Fruit fly (Drosophila melanogaster) whole organism, embryonic: ENCODE data around the gene Ced-12.
A peak's percentile ranks its signal among the peaks of the same experiment; 100 is the strongest.

Experiments
- Ada2b ChIP-seq: fragments of 200-800 bp; sonication (Bioruptor generic); IDR thresholded peaks from 2 replicates; pipeline ENCODE4 v1.3.6; 2022; ENCODE audit warnings: missing biosample characterization, missing genetic modification characterization
- Atf3 ChIP-seq: fragments of 200-800 bp; sonication (Bioruptor generic); optimal IDR thresholded peaks from 3 replicates; lab custom pipeline; 2016; ENCODE audit warnings: missing biosample characterization, missing genetic modification characterization
- Atf6 ChIP-seq: fragments of 200-800 bp; sonication (Bioruptor generic); IDR thresholded peaks from 2 replicates; pipeline ENCODE4 v1.3.6; 2022; ENCODE audit warnings: missing biosample characterization, missing genetic modification characterization
- Blimp-1 ChIP-seq: fragments of 200-800 bp; sonication (Bioruptor generic); optimal IDR thresholded peaks from 3 replicates; lab custom pipeline; 2018; ENCODE audit warnings: missing biosample characterization, missing genetic modification characterization, mild to moderate bottlenecking, moderate library complexity, missing genetic modification reagents
- C15 ChIP-seq: fragments of 200-800 bp; sonication (Bioruptor generic); IDR thresholded peaks from 3 replicates; pipeline ENCODE4 v1.3.6; 2022; ENCODE audit warnings: missing biosample characterization, missing genetic modification characterization
- CG10267 ChIP-seq: fragments of 200-800 bp; sonication (Bioruptor generic); optimal IDR thresholded peaks from 2 replicates; lab custom pipeline; 2018; ENCODE audit warnings: missing biosample characterization, mild to moderate bottlenecking, missing genetic modification characterization, moderate library complexity
- CG10321 ChIP-seq: fragments of 200-800 bp; sonication (Bioruptor generic); IDR thresholded peaks from 2 replicates; pipeline ENCODE4 v1.3.6; 2022; ENCODE audit warnings: missing biosample characterization, missing genetic modification characterization
- CG12391 ChIP-seq: fragments of 200-800 bp; sonication (Bioruptor generic); optimal IDR thresholded peaks from 3 replicates; lab custom pipeline; 2018; ENCODE audit warnings: missing biosample characterization, mild to moderate bottlenecking, missing genetic modification characterization, moderate library complexity
- CG15479 ChIP-seq: fragments of 200-800 bp; sonication (Bioruptor generic); optimal IDR thresholded peaks from 3 replicates; lab custom pipeline; 2019; ENCODE audit warnings: missing biosample characterization, mild to moderate bottlenecking, missing genetic modification characterization, moderate library complexity
- CG15696 ChIP-seq: fragments of 200-800 bp; sonication (Bioruptor generic); optimal IDR thresholded peaks from 2 replicates; lab custom pipeline; 2019; ENCODE audit warnings: missing biosample characterization, mild to moderate bottlenecking, missing genetic modification characterization, moderate library complexity
- CG16815 ChIP-seq: fragments of 200-800 bp; sonication (Bioruptor generic); optimal IDR thresholded peaks from 3 replicates; lab custom pipeline; 2017; ENCODE audit warnings: missing biosample characterization, mild to moderate bottlenecking, missing genetic modification characterization
- CG17385 ChIP-seq: fragments of 200-800 bp; sonication (Bioruptor generic); optimal IDR thresholded peaks from 3 replicates; lab custom pipeline; 2018; ENCODE audit warnings: missing biosample characterization, mild to moderate bottlenecking, missing genetic modification characterization
- CG2875 ChIP-seq: fragments of 200-800 bp; sonication (Bioruptor generic); optimal IDR thresholded peaks from 2 replicates; lab custom pipeline; 2017; ENCODE audit warnings: missing biosample characterization, mild to moderate bottlenecking, missing genetic modification characterization, missing genetic modification reagents
- CG31224 ChIP-seq: fragments of 200-800 bp; sonication (Bioruptor generic); IDR thresholded peaks from 2 replicates; pipeline ENCODE4 v1.3.6; 2022; ENCODE audit warnings: missing biosample characterization, missing genetic modification characterization
- CG4328 ChIP-seq: fragments of 200-800 bp; sonication (Bioruptor generic); optimal IDR thresholded peaks from 3 replicates; lab custom pipeline; 2017; ENCODE audit warnings: missing biosample characterization, missing genetic modification reagents, missing genetic modification characterization
- CG4404 ChIP-seq: fragments of 200-800 bp; sonication (Bioruptor generic); IDR thresholded peaks from 2 replicates; pipeline ENCODE4 v1.3.6; 2022; ENCODE audit warnings: missing biosample characterization, missing genetic modification characterization
- CG4617 ChIP-seq: fragments of 200-800 bp; sonication (Bioruptor generic); optimal IDR thresholded peaks from 3 replicates; lab custom pipeline; 2016; ENCODE audit warnings: missing biosample characterization, missing genetic modification characterization, borderline replicate concordance
- CG4820 ChIP-seq: fragments of 200-800 bp; sonication (Bioruptor generic); optimal IDR thresholded peaks from 3 replicates; lab custom pipeline; 2016; ENCODE audit warnings: missing biosample characterization, missing genetic modification characterization
- CG7271 ChIP-seq: fragments of 200-800 bp; sonication (Bioruptor generic); optimal IDR thresholded peaks from 2 replicates; lab custom pipeline; 2018; ENCODE audit warnings: missing biosample characterization, mild to moderate bottlenecking, missing genetic modification characterization, moderate library complexity
- CG7928 ChIP-seq: fragments of 200-800 bp; sonication (Bioruptor generic); optimal IDR thresholded peaks from 2 replicates; lab custom pipeline; 2017; ENCODE audit warnings: missing biosample characterization, mild to moderate bottlenecking, missing genetic modification characterization
- CG9215 ChIP-seq: fragments of 200-800 bp; sonication (Bioruptor generic); IDR thresholded peaks from 2 replicates; pipeline ENCODE4 v1.3.6; 2022; ENCODE audit warnings: missing biosample characterization, missing genetic modification characterization
- CG9797 ChIP-seq: fragments of 200-800 bp; sonication (Bioruptor generic); optimal IDR thresholded peaks from 3 replicates; lab custom pipeline; 2018; ENCODE audit warnings: missing biosample characterization, mild to moderate bottlenecking, missing genetic modification characterization
- CG9876 ChIP-seq: fragments of 200-800 bp; sonication (Bioruptor generic); optimal IDR thresholded peaks from 2 replicates; lab custom pipeline; 2016; ENCODE audit warnings: missing biosample characterization, missing genetic modification characterization
- CkIIα-i1 ChIP-seq: fragments of 200-800 bp; sonication (Bioruptor generic); IDR thresholded peaks from 2 replicates; pipeline ENCODE4 v1.3.6; 2022; ENCODE audit warnings: missing biosample characterization, missing genetic modification characterization
- Eip74EF ChIP-seq, 2 experiments: fragments of 200-800 bp in 1 of 2; fragments of >200 bp in 1 of 2; sonication (Bioruptor generic) in 1 of 2; optimal IDR thresholded peaks; 2 replicates each; lab custom pipeline; 2017 to 2019; ENCODE audit warnings: missing biosample characterization in 2 of 2, missing genetic modification characterization in 2 of 2, mild to moderate bottlenecking in 1 of 2, moderate library complexity in 1 of 2
- Ets65A ChIP-seq: fragments of 200-800 bp; sonication (Bioruptor generic); peaks from one replicate; lab custom pipeline; 2016; ENCODE audit warnings: missing biosample characterization, missing genetic modification characterization
- Gsc ChIP-seq: fragments of 200-800 bp; sonication (Bioruptor generic); IDR thresholded peaks from 2 replicates; pipeline ENCODE4 v1.3.6; 2022; ENCODE audit warnings: missing biosample characterization, missing genetic modification characterization
- H2.0 ChIP-seq: fragments of 200-800 bp; sonication (Bioruptor generic); IDR thresholded peaks from 2 replicates; pipeline ENCODE4 v1.3.6; 2022; ENCODE audit warnings: missing biosample characterization, missing genetic modification characterization
- Hr3 ChIP-seq: fragments of 200-800 bp; sonication (Bioruptor generic); optimal IDR thresholded peaks from 3 replicates; lab custom pipeline; 2016; ENCODE audit warnings: missing biosample characterization, missing genetic modification characterization
- NK7.1 ChIP-seq: fragments of 200-800 bp; sonication (Bioruptor generic); optimal IDR thresholded peaks from 3 replicates; lab custom pipeline; 2016; ENCODE audit warnings: missing biosample characterization, missing genetic modification characterization
- Oaz ChIP-seq: fragments of 200-800 bp; sonication (Bioruptor generic); IDR thresholded peaks from 2 replicates; pipeline ENCODE4 v1.3.6; 2022; ENCODE audit warnings: missing biosample characterization, missing genetic modification characterization
- PHDP ChIP-seq: fragments of 200-800 bp; sonication (Bioruptor generic); optimal IDR thresholded peaks from 3 replicates; lab custom pipeline; 2018; ENCODE audit warnings: missing biosample characterization, mild to moderate bottlenecking, missing genetic modification characterization, moderate library complexity
- Rfx ChIP-seq: fragments of 200-800 bp; sonication (Bioruptor generic); IDR thresholded peaks from 2 replicates; pipeline ENCODE4 v1.3.6; 2022; ENCODE audit warnings: missing biosample characterization, missing genetic modification characterization
- ab ChIP-seq: fragments of 200-800 bp; sonication (Bioruptor generic); optimal IDR thresholded peaks from 2 replicates; lab custom pipeline; 2016; ENCODE audit warnings: missing biosample characterization, missing genetic modification characterization
- chm ChIP-seq: fragments of 200-800 bp; sonication (Bioruptor generic); IDR thresholded peaks from 2 replicates; pipeline ENCODE4 v1.3.6; 2022; ENCODE audit warnings: missing biosample characterization, missing genetic modification characterization
- chn ChIP-seq: fragments of 200-800 bp; sonication (Bioruptor generic); optimal IDR thresholded peaks from 2 replicates; lab custom pipeline; 2016; ENCODE audit warnings: missing biosample characterization, missing genetic modification characterization
- ci ChIP-seq: fragments of 200-800 bp; sonication (Bioruptor generic); IDR thresholded peaks from 3 replicates; pipeline ENCODE4 v1.3.6; 2022; ENCODE audit warnings: missing biosample characterization, missing genetic modification characterization
- corto ChIP-seq: fragments of 200-800 bp; sonication (Bioruptor generic); optimal IDR thresholded peaks from 2 replicates; lab custom pipeline; 2016; ENCODE audit warnings: missing biosample characterization, mild to moderate bottlenecking, missing genetic modification characterization, moderate library complexity
- disco-r ChIP-seq: fragments of 200-800 bp; sonication (Bioruptor generic); optimal IDR thresholded peaks from 2 replicates; lab custom pipeline; 2016; ENCODE audit warnings: missing biosample characterization, missing genetic modification characterization
- dpn ChIP-seq, 2 experiments: fragments of 200-800 bp; sonication (Bioruptor generic); optimal IDR thresholded peaks; 3 replicates each; lab custom pipeline; 2016; ENCODE audit warnings: missing biosample characterization in 2 of 2, missing genetic modification characterization in 2 of 2
- esg ChIP-seq: fragments of 200-800 bp; sonication (Bioruptor generic); conservative IDR thresholded peaks from 2 replicates; pipeline ENCODE4 v1.3.6; 2022; ENCODE audit warnings: missing biosample characterization, missing genetic modification characterization
- fd102C ChIP-seq: fragments of 200-800 bp; sonication (Bioruptor generic); optimal IDR thresholded peaks from 2 replicates; lab custom pipeline; 2018; ENCODE audit warnings: missing biosample characterization, mild to moderate bottlenecking, missing genetic modification characterization, moderate library complexity
- fd96Cb ChIP-seq: fragments of 200-800 bp; sonication (Bioruptor generic); optimal IDR thresholded peaks from 2 replicates; lab custom pipeline; 2018; ENCODE audit warnings: missing biosample characterization, mild to moderate bottlenecking, missing genetic modification characterization, moderate library complexity
- gsb ChIP-seq: fragments of 200-800 bp; sonication (Bioruptor generic); IDR thresholded peaks from 2 replicates; pipeline ENCODE4 v1.3.6; 2022; ENCODE audit warnings: missing biosample characterization, missing genetic modification characterization
- lab ChIP-seq: fragments of 200-800 bp; sonication (Bioruptor generic); optimal IDR thresholded peaks from 3 replicates; lab custom pipeline; 2017; ENCODE audit warnings: missing biosample characterization, missing genetic modification characterization, mild to moderate bottlenecking, moderate library complexity, missing genetic modification reagents
- mam ChIP-seq: fragments of 200-800 bp; sonication (Bioruptor generic); optimal IDR thresholded peaks from 3 replicates; lab custom pipeline; 2016; ENCODE audit warnings: missing biosample characterization, missing genetic modification characterization
- nerfin-1 ChIP-seq: fragments of 200-800 bp; sonication (Bioruptor generic); optimal IDR thresholded peaks from 3 replicates; lab custom pipeline; 2019; ENCODE audit warnings: missing biosample characterization, mild to moderate bottlenecking, missing genetic modification characterization, moderate library complexity
- odd ChIP-seq: fragments of 200-800 bp; sonication (Bioruptor generic); optimal IDR thresholded peaks from 2 replicates; lab custom pipeline; 2017; ENCODE audit warnings: missing biosample characterization, mild to moderate bottlenecking, missing genetic modification characterization
- pzg ChIP-seq: fragments of 200-800 bp; sonication (Bioruptor generic); optimal IDR thresholded peaks from 3 replicates; lab custom pipeline; 2018; ENCODE audit warnings: missing biosample characterization, mild to moderate bottlenecking, missing genetic modification characterization, moderate library complexity
- sr ChIP-seq: fragments of 200-800 bp; sonication (Bioruptor generic); IDR thresholded peaks from 3 replicates; pipeline ENCODE4 v1.3.6; 2022; ENCODE audit warnings: missing biosample characterization, missing genetic modification characterization
- sug ChIP-seq: fragments of 200-800 bp; optimal IDR thresholded peaks from 2 replicates; lab custom pipeline; 2019; ENCODE audit warnings: missing biosample characterization, mild to moderate bottlenecking, missing genetic modification characterization, moderate library complexity
- tx ChIP-seq: fragments of 200-800 bp; sonication (Bioruptor generic); optimal IDR thresholded peaks from 2 replicates; lab custom pipeline; 2016; ENCODE audit warnings: missing biosample characterization, missing genetic modification characterization

Gene Ced-12

DNA sequence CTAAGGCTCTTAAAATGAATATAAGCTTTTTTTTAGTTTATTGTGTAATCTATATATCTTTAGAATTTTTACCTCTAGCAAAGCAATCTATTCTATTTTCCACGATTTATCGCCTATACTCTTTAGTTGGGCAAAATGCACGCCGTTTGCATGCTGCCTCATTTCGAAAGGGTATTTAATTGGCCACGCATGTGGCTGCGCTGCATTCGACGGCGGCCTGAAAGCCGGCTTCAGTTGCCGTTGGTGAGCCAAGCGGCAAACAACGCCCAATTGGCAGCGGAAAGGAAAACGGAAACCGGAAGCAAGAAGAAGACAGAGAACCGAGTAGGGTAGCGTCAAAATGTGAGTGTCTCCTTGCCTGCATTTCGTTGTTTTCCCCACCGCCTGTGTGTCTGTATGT, 21.8 kb upstream of the Ced-12 start, which contains the start of gene CG14947 (continued):
- TF ChIP-seq lab (GFP tag; lab: Kevin White, UChicago) = peak; percentile 11
- no peak for TF ChIP-seq sug (tag; lab: Kevin White, UChicago)
- no peak for TF ChIP-seq CG9797
- peak; percentile 39 for TF ChIP-seq CG15479 (GFP tag; lab: Kevin White, UChicago)
- no peak for TF ChIP-seq CG31224 (GFP tag; lab: Robert Waterston, UW)
- no peak for TF ChIP-seq ab (GFP tag; lab: Kevin White, UChicago)
- no peak for TF ChIP-seq Atf6 (GFP tag; lab: Robert Waterston, UW)
- TF ChIP-seq gsb (GFP tag; lab: Robert Waterston, UW) = 0 out of 2 replicates have a peak, but pooled peaks have one; percentile 27
- TF ChIP-seq odd (GFP tag; lab: Kevin White, UChicago) = no peak
- no peak for TF ChIP-seq Rfx (GFP tag; lab: Robert Waterston, UW)
- no peak for TF ChIP-seq chn (GFP tag; lab: Kevin White, UChicago)
- no peak for TF ChIP-seq Hr3 (GFP tag; lab: Kevin White, UChicago)
- TF ChIP-seq H2.0 (GFP tag; lab: Robert Waterston, UW) = no peak
- peak; percentile 59 for TF ChIP-seq CG17385 (GFP tag; lab: Kevin White, UChicago)
- TF ChIP-seq CG9876 (GFP tag; lab: Kevin White, UChicago) = no peak
- TF ChIP-seq Ets65A (GFP tag; lab: Kevin White, UChicago) = no peak
- no peak for TF ChIP-seq sr (GFP tag; lab: Robert Waterston, UW)
- TF ChIP-seq CG15696 (tag; lab: Kevin White, UChicago) = no peak
- no peak for TF ChIP-seq Oaz (GFP tag; lab: Robert Waterston, UW)
- TF ChIP-seq chm (GFP tag; lab: Robert Waterston, UW) = 0 out of 2 replicates have a peak, but pooled peaks have one; percentile 40
- no peak for TF ChIP-seq CG7928 (GFP tag; lab: Kevin White, UChicago)
- no peak for TF ChIP-seq NK7.1 (GFP tag; lab: Kevin White, UChicago)
- no peak for TF ChIP-seq corto (GFP tag; lab: Kevin White, UChicago)
- no peak for TF ChIP-seq CG9215
- TF ChIP-seq CG2875 (GFP tag; lab: Kevin White, UChicago) = no peak
- TF ChIP-seq dpn (GFP tag; optimal IDR thresholded peaks at IDR 0.05; lab: Kevin White, UChicago) = no peak
- TF ChIP-seq CG10321 (GFP tag; lab: Robert Waterston, UW) = no peak
- TF ChIP-seq ci (GFP tag; lab: Robert Waterston, UW) = peak; percentile 72
- no peak for TF ChIP-seq Gsc
- TF ChIP-seq disco-r = no peak
- no peak for TF ChIP-seq CG12391 (tag; lab: Kevin White, UChicago)
- TF ChIP-seq CkIIα-i1 (GFP tag; lab: Robert Waterston, UW) = no peak
- TF ChIP-seq C15 (GFP tag; lab: Robert Waterston, UW) = no peak
- TF ChIP-seq fd102C (GFP tag; lab: Kevin White, UChicago) = peak; percentile 52
- no peak for TF ChIP-seq tx (GFP tag; lab: Kevin White, UChicago)
- no peak for TF ChIP-seq CG4328 (GFP tag; lab: Kevin White, UChicago)
- TF ChIP-seq fd96Cb (tag; lab: Kevin White, UChicago) = no peak
- TF ChIP-seq nerfin-1 (tag; lab: Kevin White, UChicago) = peak; percentile 17
- no peak for TF ChIP-seq Ada2b
- peak; percentile 90 for TF ChIP-seq CG7271
- TF ChIP-seq CG4617 (GFP tag; lab: Kevin White, UChicago) = no peak
- TF ChIP-seq pzg = no peak
- no peak for TF ChIP-seq esg (GFP tag; lab: Robert Waterston, UW)
- TF ChIP-seq Blimp-1 = peak; percentile 42
- TF ChIP-seq CG4404 (GFP tag; lab: Robert Waterston, UW) = no peak
- no peak for TF ChIP-seq CG16815 (GFP tag; lab: Kevin White, UChicago)
- no peak for TF ChIP-seq PHDP (tag; lab: Kevin White, UChicago)
- no peak for TF ChIP-seq Atf3 (GFP tag; lab: Kevin White, UChicago)
- TF ChIP-seq CG4820 (GFP tag; lab: Kevin White, UChicago) = no peak
- no peak for TF ChIP-seq CG10267 (tag; lab: Kevin White, UChicago)
- TF ChIP-seq mam (GFP tag; lab: Kevin White, UChicago) = no peak
- no peak for TF ChIP-seq Eip74EF (GFP tag; optimal IDR thresholded peaks at IDR 0.05; lab: Kevin White, UChicago)
